Fruit fly (Drosophila melanogaster) whole organism, embryonic: ENCODE results near the gene CG32354.
A peak's percentile ranks its signal among the peaks of the same experiment; 100 is the strongest.

Experiments used
- Ada2b ChIP-seq: fragments of 200-800 bp; sonication (Bioruptor generic); IDR thresholded peaks from 2 replicates; pipeline ENCODE4 v1.3.6; 2022; ENCODE audit warnings: missing biosample characterization, missing genetic modification characterization
- CG10321 ChIP-seq: fragments of 200-800 bp; sonication (Bioruptor generic); IDR thresholded peaks from 2 replicates; pipeline ENCODE4 v1.3.6; 2022; ENCODE audit warnings: missing biosample characterization, missing genetic modification characterization
- CG11085 ChIP-seq: fragments of 200-800 bp; sonication (Bioruptor generic); IDR thresholded peaks from 2 replicates; pipeline ENCODE4 v1.3.6; 2022; ENCODE audit warnings: missing biosample characterization, missing genetic modification characterization
- CG11398 ChIP-seq: fragments of 200-800 bp; sonication (Bioruptor generic); optimal IDR thresholded peaks from 2 replicates; lab custom pipeline; 2016; ENCODE audit warnings: missing biosample characterization, missing genetic modification characterization
- CG12236 ChIP-seq: fragments of 200-800 bp; sonication (Bioruptor generic); optimal IDR thresholded peaks from 2 replicates; lab custom pipeline; 2016; ENCODE audit warnings: missing biosample characterization, missing genetic modification characterization
- CG12769 ChIP-seq: fragments of 200-800 bp; sonication (Bioruptor generic); optimal IDR thresholded peaks from 2 replicates; lab custom pipeline; 2019; ENCODE audit warnings: missing biosample characterization, mild to moderate bottlenecking, missing genetic modification characterization, moderate library complexity
- CG12942 ChIP-seq: fragments of 200-800 bp; sonication (Bioruptor generic); optimal IDR thresholded peaks from 3 replicates; lab custom pipeline; 2016; ENCODE audit warnings: missing biosample characterization, missing genetic modification characterization
- CG15601 ChIP-seq: fragments of 200-800 bp; sonication (Bioruptor generic); optimal IDR thresholded peaks from 3 replicates; lab custom pipeline; 2019; ENCODE audit warnings: missing biosample characterization, mild to moderate bottlenecking, missing genetic modification characterization, moderate library complexity
- CG1602 ChIP-seq: fragments of 200-800 bp; sonication (Bioruptor generic); optimal IDR thresholded peaks from 3 replicates; lab custom pipeline; 2016; ENCODE audit warnings: missing biosample characterization, missing genetic modification characterization
- CG16863 ChIP-seq: fragments of 200-800 bp; sonication (Bioruptor generic); optimal IDR thresholded peaks from 3 replicates; lab custom pipeline; 2016; ENCODE audit warnings: missing biosample characterization, missing genetic modification characterization
- CG17802 ChIP-seq: fragments of 200-800 bp; sonication (Bioruptor generic); optimal IDR thresholded peaks from 2 replicates; lab custom pipeline; 2018; ENCODE audit warnings: missing biosample characterization, mild to moderate bottlenecking, missing genetic modification characterization, moderate library complexity
- CG2678 ChIP-seq: fragments of 200-800 bp; sonication (Bioruptor generic); optimal IDR thresholded peaks from 3 replicates; lab custom pipeline; 2019; ENCODE audit warnings: missing biosample characterization, mild to moderate bottlenecking, missing genetic modification characterization, moderate library complexity
- CG4820 ChIP-seq: fragments of 200-800 bp; sonication (Bioruptor generic); optimal IDR thresholded peaks from 3 replicates; lab custom pipeline; 2016; ENCODE audit warnings: missing biosample characterization, missing genetic modification characterization
- CG7745 ChIP-seq: fragments of 200-800 bp; sonication (Bioruptor generic); optimal IDR thresholded peaks from 2 replicates; lab custom pipeline; 2018; ENCODE audit warnings: missing biosample characterization, mild to moderate bottlenecking, missing genetic modification characterization, moderate library complexity
- CG7839 ChIP-seq: fragments of 200-800 bp; sonication (Bioruptor generic); optimal IDR thresholded peaks from 3 replicates; lab custom pipeline; 2018; ENCODE audit warnings: missing biosample characterization, mild to moderate bottlenecking, missing genetic modification characterization, moderate library complexity
- Dbx ChIP-seq: fragments of 200-800 bp; sonication (Bioruptor generic); IDR thresholded peaks from 3 replicates; pipeline ENCODE4 v1.3.6; 2022; ENCODE audit warnings: missing biosample characterization, missing genetic modification characterization
- Doc2 ChIP-seq: fragments of 200-800 bp; sonication (Bioruptor generic); IDR thresholded peaks from 2 replicates; pipeline ENCODE4 v1.3.6; 2022; ENCODE audit warnings: missing biosample characterization, missing genetic modification characterization
- ERR ChIP-seq: fragments of 200-800 bp; sonication (Bioruptor generic); optimal IDR thresholded peaks from 2 replicates; lab custom pipeline; 2016; ENCODE audit warnings: missing biosample characterization, missing genetic modification characterization
- Eip74EF ChIP-seq, 2 experiments: fragments of 200-800 bp in 1 of 2; fragments of >200 bp in 1 of 2; sonication (Bioruptor generic) in 1 of 2; optimal IDR thresholded peaks; 2 replicates each; lab custom pipeline; 2017 to 2019; ENCODE audit warnings: missing biosample characterization in 2 of 2, missing genetic modification characterization in 2 of 2, mild to moderate bottlenecking in 1 of 2, moderate library complexity in 1 of 2
- Fer1 ChIP-seq: fragments of 200-800 bp; sonication (Bioruptor generic); optimal IDR thresholded peaks from 2 replicates; lab custom pipeline; 2017; ENCODE audit warnings: missing biosample characterization, mild to moderate bottlenecking, missing genetic modification characterization
- Fer3 ChIP-seq: fragments of 200-800 bp; sonication (Bioruptor generic); optimal IDR thresholded peaks from 2 replicates; lab custom pipeline; 2018; ENCODE audit warnings: missing biosample characterization, mild to moderate bottlenecking, missing genetic modification characterization, moderate library complexity
- Gug ChIP-seq: fragments of 200-800 bp; sonication (Bioruptor generic); IDR thresholded peaks from 4 replicates; pipeline ENCODE4 v1.3.6; 2022; ENCODE audit warnings: missing biosample characterization, missing genetic modification characterization
- HmgD ChIP-seq: fragments of 200-800 bp; sonication (Bioruptor generic); optimal IDR thresholded peaks from 3 replicates; lab custom pipeline; 2016; ENCODE audit warnings: missing biosample characterization, missing genetic modification characterization
- MTF-1 ChIP-seq: fragments of 200-800 bp; sonication (Bioruptor generic); optimal IDR thresholded peaks from 2 replicates; lab custom pipeline; 2018; ENCODE audit warnings: missing biosample characterization, mild to moderate bottlenecking, missing genetic modification characterization, borderline replicate concordance
- Mad ChIP-seq: fragments of 200-800 bp; sonication (Bioruptor generic); optimal IDR thresholded peaks from 2 replicates; lab custom pipeline; 2016; ENCODE audit warnings: missing biosample characterization, missing genetic modification characterization
- Mes4 ChIP-seq: fragments of 200-800 bp; sonication (Bioruptor generic); optimal IDR thresholded peaks from 2 replicates; lab custom pipeline; 2016; ENCODE audit warnings: missing biosample characterization, missing genetic modification characterization
- Ptx1 ChIP-seq: fragments of 200-800 bp; sonication (Bioruptor generic); IDR thresholded peaks from 2 replicates; pipeline ENCODE4 v1.3.6; 2022; ENCODE audit warnings: missing biosample characterization, missing genetic modification characterization
- Stat92E ChIP-seq, 3 experiments: fragments of >200 bp in 2 of 3; fragments of 200-800 bp in 1 of 3; sonication (Bioruptor generic) in 1 of 3; optimal IDR thresholded peaks; 2 replicates each; lab custom pipeline; 2017 to 2019; ENCODE audit warnings: missing biosample characterization in 3 of 3, missing genetic modification characterization in 3 of 3, mild to moderate bottlenecking in 1 of 3, moderate library complexity in 1 of 3
- Taf1 ChIP-seq: fragments of 200-800 bp; sonication (Bioruptor generic); IDR thresholded peaks from 2 replicates; pipeline ENCODE4 v1.3.6; 2022; ENCODE audit warnings: missing biosample characterization, missing genetic modification characterization
- Tbp ChIP-seq: fragments of >200 bp; optimal IDR thresholded peaks from 2 replicates; lab custom pipeline; 2018; ENCODE audit warnings: missing biosample characterization, missing genetic modification characterization
- Trl ChIP-seq, 3 experiments: fragments of >200 bp in 2 of 3; fragments of 200-800 bp in 1 of 3; sonication (Bioruptor generic) in 1 of 3; optimal IDR thresholded peaks; 2 replicates in 1 of 3; 3 replicates in 2 of 3; lab custom pipeline; 2016 to 2017; ENCODE audit warnings: missing biosample characterization in 1 of 3, missing genetic modification characterization in 1 of 3
- abd-A ChIP-seq: fragments of 200-800 bp; sonication (Bioruptor generic); optimal IDR thresholded peaks from 3 replicates; lab custom pipeline; 2019; ENCODE audit warnings: missing biosample characterization, mild to moderate bottlenecking, missing genetic modification characterization, moderate library complexity
- ap ChIP-seq: fragments of 200-800 bp; sonication (Bioruptor generic); IDR thresholded peaks from 2 replicates; pipeline ENCODE4 v1.3.6; 2022; ENCODE audit warnings: missing biosample characterization, missing genetic modification characterization
- ci ChIP-seq: fragments of 200-800 bp; sonication (Bioruptor generic); IDR thresholded peaks from 3 replicates; pipeline ENCODE4 v1.3.6; 2022; ENCODE audit warnings: missing biosample characterization, missing genetic modification characterization
- cwo ChIP-seq: fragments of 200-800 bp; sonication (Bioruptor generic); optimal IDR thresholded peaks from 3 replicates; lab custom pipeline; 2017; ENCODE audit warnings: missing biosample characterization, missing genetic modification characterization, mild to moderate bottlenecking, moderate library complexity, missing genetic modification reagents
- fd64A ChIP-seq: fragments of 200-800 bp; sonication (Bioruptor generic); optimal IDR thresholded peaks from 3 replicates; lab custom pipeline; 2018; ENCODE audit warnings: missing biosample characterization, mild to moderate bottlenecking, missing genetic modification characterization
- gsb-n ChIP-seq: fragments of 200-800 bp; sonication (Bioruptor generic); optimal IDR thresholded peaks from 3 replicates; lab custom pipeline; 2018; ENCODE audit warnings: missing biosample characterization, mild to moderate bottlenecking, missing genetic modification characterization
- lmd ChIP-seq: fragments of 200-800 bp; sonication (Bioruptor generic); IDR thresholded peaks from 2 replicates; pipeline ENCODE4 v1.3.6; 2022; ENCODE audit warnings: missing biosample characterization, missing genetic modification characterization
- luna ChIP-seq: fragments of 200-800 bp; sonication (Bioruptor generic); optimal IDR thresholded peaks from 2 replicates; lab custom pipeline; 2016; ENCODE audit warnings: missing biosample characterization, missing genetic modification characterization
- mam ChIP-seq: fragments of 200-800 bp; sonication (Bioruptor generic); optimal IDR thresholded peaks from 3 replicates; lab custom pipeline; 2016; ENCODE audit warnings: missing biosample characterization, missing genetic modification characterization
- otp ChIP-seq: fragments of 200-800 bp; sonication (Bioruptor generic); IDR thresholded peaks from 3 replicates; pipeline ENCODE4, ENCODE4 v1.3.6; 2022; ENCODE audit warnings: missing biosample characterization, missing genetic modification characterization
- phol ChIP-seq: fragments of 200-800 bp; sonication (Bioruptor generic); optimal IDR thresholded peaks from 3 replicates; lab custom pipeline; 2018; ENCODE audit warnings: missing biosample characterization, mild to moderate bottlenecking, missing genetic modification characterization, moderate library complexity
- pita ChIP-seq: fragments of 200-800 bp; sonication (Bioruptor generic); optimal IDR thresholded peaks from 2 replicates; lab custom pipeline; 2017; ENCODE audit warnings: missing biosample characterization, mild to moderate bottlenecking, missing genetic modification characterization
- rib ChIP-seq: fragments of 200-800 bp; sonication (Bioruptor generic); IDR thresholded peaks from 2 replicates; pipeline ENCODE4 v1.3.6; 2022; ENCODE audit warnings: missing biosample characterization, missing genetic modification characterization
- so ChIP-seq: fragments of 200-800 bp; sonication (Bioruptor generic); IDR thresholded peaks from 3 replicates; pipeline ENCODE4 v1.3.6; 2022; ENCODE audit warnings: missing biosample characterization, missing genetic modification characterization
- stc ChIP-seq: fragments of 200-800 bp; sonication (Bioruptor generic); IDR thresholded peaks from 2 replicates; pipeline ENCODE4 v1.3.6; 2022; ENCODE audit warnings: missing biosample characterization, missing genetic modification characterization
- usp ChIP-seq: fragments of >200 bp; optimal IDR thresholded peaks from 2 replicates; lab custom pipeline; 2017; ENCODE audit warnings: missing biosample characterization, missing genetic modification characterization
- wek ChIP-seq: fragments of 200-800 bp; sonication (Bioruptor generic); optimal IDR thresholded peaks from 3 replicates; lab custom pipeline; 2018; ENCODE audit warnings: missing biosample characterization, mild to moderate bottlenecking, missing genetic modification characterization, moderate library complexity
- yki ChIP-seq: fragments of >200 bp; optimal IDR thresholded peaks from 3 replicates; lab custom pipeline; 2018

Gene CG32354

dm6 chr3L:8457866-8458766, 36.1 kb upstream of the CG32354 start (continued):
- peak; percentile 98 for TF ChIP-seq Fer1 (GFP tag; lab: Kevin White, UChicago)
- TF ChIP-seq CG16863 (GFP tag; lab: Kevin White, UChicago), result peak; percentile 98
- no peak for TF ChIP-seq usp
- TF ChIP-seq CG11085 (GFP tag; lab: Robert Waterston, UW), result peak; percentile 92
- TF ChIP-seq cwo (GFP tag; lab: Kevin White, UChicago), result peak; percentile 95
- peak; percentile 99 for TF ChIP-seq CG1602 (GFP tag; lab: Kevin White, UChicago)
- TF ChIP-seq lmd (GFP tag; lab: Robert Waterston, UW), result peak; percentile 97
- peak; percentile 95 for TF ChIP-seq HmgD (GFP tag; lab: Kevin White, UChicago)
- TF ChIP-seq Trl (optimal IDR thresholded peaks at IDR 0.05; lab: Kevin White, UChicago), result peak in 1 of 2 experiments; percentile 62
- peak; percentile 98 for TF ChIP-seq Trl (GFP tag; optimal IDR thresholded peaks at IDR 0.05; lab: Kevin White, UChicago)
- no peak for TF ChIP-seq Tbp
- peak; percentile 86 for TF ChIP-seq wek (GFP tag; lab: Kevin White, UChicago)
- TF ChIP-seq so (GFP tag; lab: Robert Waterston, UW), result peak; percentile 98
- TF ChIP-seq mam, result peak; percentile 97
- TF ChIP-seq gsb-n, result peak; percentile 100
- TF ChIP-seq MTF-1 (GFP tag; lab: Kevin White, UChicago), result peak; percentile 97
- TF ChIP-seq abd-A (tag; lab: Kevin White, UChicago), result peak; percentile 91
- peak; percentile 96 for TF ChIP-seq rib
- TF ChIP-seq Ptx1, result peak; percentile 98
- TF ChIP-seq Mes4 (GFP tag; lab: Kevin White, UChicago), result peak; percentile 98
- TF ChIP-seq CG4820 (GFP tag; lab: Kevin White, UChicago), result peak; percentile 98
- TF ChIP-seq CG12942, result peak; percentile 98
- TF ChIP-seq CG10321 (GFP tag; lab: Robert Waterston, UW), result peak; percentile 81
- TF ChIP-seq Ada2b (GFP tag; lab: Robert Waterston, UW), result peak; percentile 98
- TF ChIP-seq Mad (GFP tag; lab: Kevin White, UChicago), result peak; percentile 97
- TF ChIP-seq stc (GFP tag; lab: Robert Waterston, UW), result peak; percentile 99
- peak; percentile 95 for TF ChIP-seq CG12769 (tag; lab: Kevin White, UChicago)
- TF ChIP-seq fd64A (GFP tag; lab: Kevin White, UChicago), result peak; percentile 99
- TF ChIP-seq Stat92E (GFP tag; optimal IDR thresholded peaks at IDR 0.05; lab: Kevin White, UChicago), result peak in 1 of 3 experiments; percentile 99
- TF ChIP-seq Dbx (GFP tag; lab: Robert Waterston, UW), result peak; percentile 97
- TF ChIP-seq CG2678 (tag; lab: Kevin White, UChicago), result peak; percentile 98
- peak; percentile 99 for TF ChIP-seq ci
- TF ChIP-seq Doc2, result peak; percentile 81
- peak in 1 of 2 experiments; percentile 99 for TF ChIP-seq Eip74EF (GFP tag; optimal IDR thresholded peaks at IDR 0.05; lab: Kevin White, UChicago)
- TF ChIP-seq ap (GFP tag; lab: Robert Waterston, UW), result peak; percentile 97
- TF ChIP-seq phol (tag; lab: Kevin White, UChicago), result peak; percentile 99
- peak; percentile 99 for TF ChIP-seq CG15601 (tag; lab: Kevin White, UChicago)
- TF ChIP-seq CG11398 (GFP tag; lab: Kevin White, UChicago), result peak; percentile 96
- TF ChIP-seq Taf1 (GFP tag; lab: Robert Waterston, UW), result peak; percentile 92
- TF ChIP-seq luna (GFP tag; lab: Kevin White, UChicago), result peak; percentile 89
- peak; percentile 98 for TF ChIP-seq otp (GFP tag; lab: Robert Waterston, UW)
- TF ChIP-seq CG17802 (tag; lab: Kevin White, UChicago), result peak; percentile 89
- peak; percentile 98 for TF ChIP-seq Gug (GFP tag; lab: Robert Waterston, UW)
- TF ChIP-seq Fer3 (tag; lab: Kevin White, UChicago), result peak; percentile 98
- peak; percentile 94 for TF ChIP-seq CG7745
- TF ChIP-seq CG12236, result peak; percentile 96
- TF ChIP-seq CG7839 (tag; lab: Kevin White, UChicago), result peak; percentile 99
- no peak for TF ChIP-seq pita (GFP tag; lab: Kevin White, UChicago)
- TF ChIP-seq ERR (GFP tag; lab: Kevin White, UChicago), result peak; percentile 92
- no peak for TF ChIP-seq yki
